Worm (Caenorhabditis elegans): ENCODE data around the gene srj-13.

- TF ChIP-seq ztf-11 (tag; optimal IDR thresholded peaks at IDR 0.05) (no peak), ceh-82 (tag; optimal IDR thresholded peaks at IDR 0.05) (no peak), fkh-10 (GFP tag; optimal IDR thresholded peaks at IDR 0.05) (no peak), egl-27 (tag; optimal IDR thresholded peaks at IDR 0.05) (no peak), eor-1 (tag; optimal IDR thresholded peaks at IDR 0.05) (no peak), nhr-77 (tag; optimal IDR thresholded peaks at IDR 0.05) (no peak), ZK546.5 (tag; optimal IDR thresholded peaks at IDR 0.05) (no peak)
Measured at ce11 chrV:7416569-7416968, 14.1 kb downstream of the srj-13 start.

Measured in whole organism, L3 larva.